Worm (Caenorhabditis elegans): ENCODE data around the gene F44E2.6.

F44E2.6 gene

ce11 chrIII:8795595-8796141 lies 49.3 kb downstream of the F44E2.6 start (continued):
- TF ChIP-seq aha-1 (tag): peak; percentile 98
- 0 out of 2 replicates have a peak, but pooled peaks have one; percentile 52 for TF ChIP-seq nhr-42 (GFP tag; IDR thresholded peaks at IDR 0.05)
- peak; percentile 75 to 88 for TF ChIP-seq hif-1 (tag; optimal IDR thresholded peaks at IDR 0.05)
- peak; percentile 60 for TF ChIP-seq nhr-10 (tag; optimal IDR thresholded peaks at IDR 0.05)
- TF ChIP-seq F10B5.3 (tag; optimal IDR thresholded peaks at IDR 0.05): peak; percentile 81
- no peak for TF ChIP-seq vab-7 (GFP tag; IDR thresholded peaks at IDR 0.05)
- TF ChIP-seq Y105C5A.15 (GFP tag; IDR thresholded peaks at IDR 0.05): no peak
- no peak for TF ChIP-seq unc-39 (tag; optimal IDR thresholded peaks at IDR 0.05)
- TF ChIP-seq dve-1 (tag; optimal IDR thresholded peaks at IDR 0.05; ENCODE audit: insufficient read depth): peak; percentile 94
- TF ChIP-seq lim-7 (GFP tag; IDR thresholded peaks at IDR 0.05): no peak
- peak; percentile 84 for TF ChIP-seq set-16 (GFP tag; IDR thresholded peaks at IDR 0.05)
- TF ChIP-seq mdt-29 (GFP tag; IDR thresholded peaks at IDR 0.05): peak; percentile 56; the same call in 1 of the 2 replicates
- peak; percentile 69 for TF ChIP-seq mes-2 (tag; optimal IDR thresholded peaks at IDR 0.05; ENCODE audit: poor library complexity, severe bottlenecking)
- TF ChIP-seq nhr-48 (tag; optimal IDR thresholded peaks at IDR 0.05): peak; percentile 96
- no peak for TF ChIP-seq F49E8.2 (tag; optimal IDR thresholded peaks at IDR 0.05; ENCODE audit: borderline replicate concordance)
- TF ChIP-seq ces-1 (GFP tag; optimal IDR thresholded peaks at IDR 0.05): peak; percentile 69
- TF ChIP-seq daf-19 (GFP tag; conservative IDR thresholded peaks at IDR 0.05): peak; percentile 80

- TF ChIP-seq hmg-1.1 (GFP tag; IDR thresholded peaks at IDR 0.05) (peak; percentile 64), zag-1 (tag; optimal IDR thresholded peaks at IDR 0.05) (no peak), F37D6.2 (tag; optimal IDR thresholded peaks at IDR 0.05) (no peak), zip-11 (GFP tag; IDR thresholded peaks at IDR 0.05) (no peak), ces-1 (GFP tag; optimal IDR thresholded peaks at IDR 0.05) (no peak), D1046.2 (GFP tag; IDR thresholded peaks at IDR 0.05) (0 out of 2 replicates have a peak, but pooled peaks have one; percentile 70), ceh-28 (tag; optimal IDR thresholded peaks at IDR 0.05) (no peak), aha-1 (tag) (peak; percentile 93), lin-29 (GFP tag; IDR thresholded peaks at IDR 0.05) (no peak), zip-2 (tag; optimal IDR thresholded peaks at IDR 0.05) (no peak), daf-16 (GFP tag; optimal IDR thresholded peaks at IDR 0.05) (no peak), daf-16 (tag; optimal IDR thresholded peaks at IDR 0.05) (peak; percentile 53), aly-2 (tag; optimal IDR thresholded peaks at IDR 0.05) (no peak), lsy-2 (tag; optimal IDR thresholded peaks at IDR 0.05) (peak in 1 of 2 experiments; percentile 66), mdl-1 (tag; optimal IDR thresholded peaks at IDR 0.05) (peak; percentile 38 to 80), nhr-6 (tag; optimal IDR thresholded peaks at IDR 0.05) (peak; percentile 40), spr-3 (GFP tag; optimal IDR thresholded peaks at IDR 0.05) (no peak), jun-1 (tag; optimal IDR thresholded peaks at IDR 0.05) (peak; percentile 28), pha-4 (GFP tag; IDR thresholded peaks at IDR 0.05) (peak; percentile 58; the same call in 1 of the 2 replicates), pha-4 (tag; optimal IDR thresholded peaks at IDR 0.05) (peak; percentile 91), set-16 (GFP tag; IDR thresholded peaks at IDR 0.05) (no peak; the same call in 1 of the 2 replicates), F49E8.2 (tag; optimal IDR thresholded peaks at IDR 0.05; ENCODE audit: borderline replicate concordance) (no peak), mxl-2 (GFP tag; conservative IDR thresholded peaks at IDR 0.05) (no peak), T20F7.1 (GFP tag; optimal IDR thresholded peaks at IDR 0.05) (peak; percentile 39), ceh-20 (GFP tag; IDR thresholded peaks at IDR 0.05) (no peak), lin-38 (GFP tag; IDR thresholded peaks at IDR 0.05) (peak; percentile 64), unc-130 (GFP tag; optimal IDR thresholded peaks at IDR 0.05) (no peak), madf-5 (GFP tag; IDR thresholded peaks at IDR 0.05) (no peak), Y105C5A.15 (GFP tag; IDR thresholded peaks at IDR 0.05) (no peak), dve-1 (tag; optimal IDR thresholded peaks at IDR 0.05; ENCODE audit: insufficient read depth) (peak; percentile 77), snpc-4 (tag; optimal IDR thresholded peaks at IDR 0.05) (no peak), nhr-77 (tag; optimal IDR thresholded peaks at IDR 0.05) (peak; percentile 12), ama-1 (optimal IDR thresholded peaks at IDR 0.05) (no peak), spr-1 (tag; optimal IDR thresholded peaks at IDR 0.05) (no peak), ztf-11 (tag; optimal IDR thresholded peaks at IDR 0.05) (no peak), fos-1 (tag; optimal IDR thresholded peaks at IDR 0.05) (no peak), ztf-7 (tag; optimal IDR thresholded peaks at IDR 0.05) (peak; percentile 25), hlh-11 (tag; optimal IDR thresholded peaks at IDR 0.05) (peak; percentile 95), sdz-12 (GFP tag; optimal IDR thresholded peaks at IDR 0.05) (no peak), hif-1 (tag; optimal IDR thresholded peaks at IDR 0.05) (peak in 1 of 2 experiments; percentile 55)
Measured at ce11 chrIII:8794793-8795192, 50.2 kb downstream of the F44E2.6 start.

Measured in whole organism, L4 larva.